Worm (Caenorhabditis elegans) whole organism, early embryonic: ENCODE results near the gene C28C12.11.

Source experiments
- F13C5.2 ChIP-seq: sonication (generic microtip); optimal IDR thresholded peaks from 2 replicates; lab custom pipeline; 2017; ENCODE audit warnings: mild to moderate bottlenecking, missing genetic modification characterization, inconsistent platforms, missing compliant biosample characterization
- ama-1 ChIP-seq: fragments of 150-350 bp; optimal IDR thresholded peaks from 2 replicates; lab custom pipeline; 2014
- ceh-36 ChIP-seq: sonication (generic microtip); optimal IDR thresholded peaks from 2 replicates; lab custom pipeline; 2016; ENCODE audit warnings: missing genetic modification characterization, inconsistent platforms, missing compliant biosample characterization
- sea-1 ChIP-seq: fragments of 200-800 bp; sonication (Bioruptor generic); conservative IDR thresholded peaks from 2 replicates; pipeline ENCODE4 v1.3.6; 2022; ENCODE audit warnings: missing genetic modification characterization, missing compliant biosample characterization

- TF ChIP-seq ama-1 (lab: Kevin White, UChicago) (no peak), ceh-36 (tag; lab: Kevin White, UChicago) (no peak), F13C5.2 (tag; lab: Kevin White, UChicago) (no peak), sea-1 (GFP tag; lab: Robert Waterston, UW) (no peak)
These were observed 18.4 kb downstream of the C28C12.11 start, which contains the start of gene sru-7 for ce11 chrIV:8492242-8492641.
